Fruit fly (Drosophila melanogaster): ENCODE data around the gene CG4393.

dm6 chr3R:23421925-23422324, 37.3 kb upstream of the CG4393 start:
- no peak for TF ChIP-seq pan (optimal IDR thresholded peaks at IDR 0.05)
- no peak for TF ChIP-seq ey (GFP tag; optimal IDR thresholded peaks at IDR 0.05)
- TF ChIP-seq Abd-B (GFP tag; optimal IDR thresholded peaks at IDR 0.05) = no peak
- TF ChIP-seq woc (GFP tag; optimal IDR thresholded peaks at IDR 0.05) = no peak
- TF ChIP-seq foxo (GFP tag; optimal IDR thresholded peaks at IDR 0.05) = no peak

Data from whole organism, wandering third instar larva.